Fruit fly (Drosophila melanogaster) whole organism, embryonic: Measurements from ENCODE around the gene MBD-like.

Experiments
- Antp ChIP-seq: fragments of 200-800 bp; sonication (Bioruptor generic); optimal IDR thresholded peaks from 3 replicates; lab custom pipeline; 2016; ENCODE audit warnings: missing biosample characterization, missing genetic modification characterization
- B-H2 ChIP-seq: fragments of 200-800 bp; sonication (Bioruptor generic); optimal IDR thresholded peaks from 2 replicates; lab custom pipeline; 2018; ENCODE audit warnings: missing biosample characterization, mild to moderate bottlenecking, missing genetic modification characterization
- BEAF-32 ChIP-seq: fragments of 200-800 bp; sonication (Bioruptor generic); optimal IDR thresholded peaks from 3 replicates; lab custom pipeline; 2017; ENCODE audit warnings: missing biosample characterization, missing genetic modification characterization, mild to moderate bottlenecking, moderate library complexity, missing genetic modification reagents
- CG10147 ChIP-seq: fragments of 200-800 bp; sonication (Bioruptor generic); optimal IDR thresholded peaks from 2 replicates; lab custom pipeline; 2019; ENCODE audit warnings: missing biosample characterization, mild to moderate bottlenecking, missing genetic modification characterization, moderate library complexity
- CG10267 ChIP-seq: fragments of 200-800 bp; sonication (Bioruptor generic); optimal IDR thresholded peaks from 2 replicates; lab custom pipeline; 2018; ENCODE audit warnings: missing biosample characterization, mild to moderate bottlenecking, missing genetic modification characterization, moderate library complexity
- CG10366 ChIP-seq: fragments of 200-800 bp; sonication (Bioruptor generic); IDR thresholded peaks from 2 replicates; pipeline ENCODE4 v1.3.6; 2022; ENCODE audit warnings: missing biosample characterization, missing genetic modification characterization
- CG10654 ChIP-seq: fragments of 200-800 bp; sonication (Bioruptor generic); optimal IDR thresholded peaks from 2 replicates; lab custom pipeline; 2016; ENCODE audit warnings: missing biosample characterization, missing genetic modification characterization
- CG11695 ChIP-seq: fragments of 200-800 bp; sonication (Bioruptor generic); IDR thresholded peaks from 3 replicates; pipeline ENCODE4 v1.3.6; 2022; ENCODE audit warnings: missing biosample characterization, missing genetic modification characterization
- CG13624 ChIP-seq: fragments of 200-800 bp; sonication (Bioruptor generic); optimal IDR thresholded peaks from 2 replicates; lab custom pipeline; 2016; ENCODE audit warnings: missing biosample characterization, missing genetic modification characterization
- CG15479 ChIP-seq: fragments of 200-800 bp; sonication (Bioruptor generic); optimal IDR thresholded peaks from 3 replicates; lab custom pipeline; 2019; ENCODE audit warnings: missing biosample characterization, mild to moderate bottlenecking, missing genetic modification characterization, moderate library complexity
- CG17361 ChIP-seq: fragments of 200-800 bp; sonication (Bioruptor generic); IDR thresholded peaks from 3 replicates; pipeline ENCODE4 v1.3.6; 2022; ENCODE audit warnings: missing biosample characterization, missing genetic modification characterization
- CG18262 ChIP-seq: fragments of 200-800 bp; optimal IDR thresholded peaks from 3 replicates; lab custom pipeline; 2019; ENCODE audit warnings: missing biosample characterization, mild to moderate bottlenecking, missing genetic modification characterization, moderate library complexity
- CG2712 ChIP-seq: fragments of 200-800 bp; optimal IDR thresholded peaks from 3 replicates; lab custom pipeline; 2019; ENCODE audit warnings: missing biosample characterization, mild to moderate bottlenecking, missing genetic modification characterization, moderate library complexity
- CG30403 ChIP-seq: fragments of 200-800 bp; sonication (Bioruptor generic); optimal IDR thresholded peaks from 3 replicates; lab custom pipeline; 2016; ENCODE audit warnings: missing biosample characterization, missing genetic modification characterization
- CG34224 ChIP-seq: fragments of 200-800 bp; sonication (Bioruptor generic); IDR thresholded peaks from 3 replicates; pipeline ENCODE4 v1.3.6; 2022; ENCODE audit warnings: missing biosample characterization, missing genetic modification characterization; ENCODE audit not compliant: partially characterized antibody
- CG4617 ChIP-seq: fragments of 200-800 bp; sonication (Bioruptor generic); optimal IDR thresholded peaks from 3 replicates; lab custom pipeline; 2016; ENCODE audit warnings: missing biosample characterization, missing genetic modification characterization, borderline replicate concordance
- CG6254 ChIP-seq: fragments of 200-800 bp; sonication (Bioruptor generic); optimal IDR thresholded peaks from 3 replicates; lab custom pipeline; 2017; ENCODE audit warnings: mild to moderate bottlenecking, missing biosample characterization, missing genetic modification reagents, missing genetic modification characterization
- CG6765 ChIP-seq: fragments of 200-800 bp; sonication (Bioruptor generic); optimal IDR thresholded peaks from 3 replicates; lab custom pipeline; 2017; ENCODE audit warnings: missing biosample characterization, mild to moderate bottlenecking, missing genetic modification characterization
- CG6854 ChIP-seq: fragments of 200-800 bp; sonication (Bioruptor generic); optimal IDR thresholded peaks from 3 replicates; lab custom pipeline; 2017; ENCODE audit warnings: missing biosample characterization, mild to moderate bottlenecking, missing genetic modification characterization
- CG7839 ChIP-seq: fragments of 200-800 bp; sonication (Bioruptor generic); optimal IDR thresholded peaks from 3 replicates; lab custom pipeline; 2018; ENCODE audit warnings: missing biosample characterization, mild to moderate bottlenecking, missing genetic modification characterization, moderate library complexity
- CG8290 ChIP-seq, 3 experiments: fragments of 200-800 bp; sonication (Bioruptor generic); optimal IDR thresholded peaks; 2 replicates each; lab custom pipeline; 2016 to 2019; ENCODE audit warnings: missing biosample characterization in 3 of 3, missing genetic modification characterization in 3 of 3, mild to moderate bottlenecking in 2 of 3, moderate library complexity in 1 of 3
- CG8765 ChIP-seq: fragments of 200-800 bp; sonication (Bioruptor generic); IDR thresholded peaks from 2 replicates; pipeline ENCODE4 v1.3.6; 2022; ENCODE audit warnings: missing biosample characterization, missing genetic modification characterization
- Dref ChIP-seq: fragments of 200-800 bp; sonication (Bioruptor generic); IDR thresholded peaks from 2 replicates; pipeline ENCODE4 v1.3.6; 2022; ENCODE audit warnings: missing biosample characterization, missing genetic modification characterization
- Gug ChIP-seq: fragments of 200-800 bp; sonication (Bioruptor generic); IDR thresholded peaks from 4 replicates; pipeline ENCODE4 v1.3.6; 2022; ENCODE audit warnings: missing biosample characterization, missing genetic modification characterization
- Max ChIP-seq: fragments of 200-800 bp; sonication (Bioruptor generic); optimal IDR thresholded peaks from 2 replicates; lab custom pipeline; 2016; ENCODE audit warnings: missing biosample characterization, mild to moderate bottlenecking, missing genetic modification characterization
- Nf-YC ChIP-seq: fragments of 200-800 bp; optimal IDR thresholded peaks from 3 replicates; lab custom pipeline; 2019; ENCODE audit warnings: missing biosample characterization, mild to moderate bottlenecking, missing genetic modification characterization, moderate library complexity
- PHDP ChIP-seq: fragments of 200-800 bp; sonication (Bioruptor generic); optimal IDR thresholded peaks from 3 replicates; lab custom pipeline; 2018; ENCODE audit warnings: missing biosample characterization, mild to moderate bottlenecking, missing genetic modification characterization, moderate library complexity
- Ssrp ChIP-seq: fragments of 200-800 bp; sonication (Bioruptor generic); optimal IDR thresholded peaks from 2 replicates; lab custom pipeline; 2018; ENCODE audit warnings: missing biosample characterization, mild to moderate bottlenecking, missing genetic modification characterization, moderate library complexity
- ato ChIP-seq: fragments of 200-800 bp; sonication (Bioruptor generic); IDR thresholded peaks from 2 replicates; pipeline ENCODE4 v1.3.6; 2022; ENCODE audit warnings: missing biosample characterization, missing genetic modification characterization; ENCODE audit not compliant: partially characterized antibody
- bigmax ChIP-seq: fragments of 200-800 bp; sonication (Bioruptor generic); optimal IDR thresholded peaks from 2 replicates; lab custom pipeline; 2018; ENCODE audit warnings: missing biosample characterization, mild to moderate bottlenecking, missing genetic modification characterization
- cas ChIP-seq: fragments of 200-800 bp; sonication (Bioruptor generic); IDR thresholded peaks from 2 replicates; pipeline ENCODE4 v1.3.6; 2022; ENCODE audit warnings: missing biosample characterization, missing genetic modification characterization
- da ChIP-seq: fragments of 200-800 bp; sonication (Bioruptor generic); optimal IDR thresholded peaks from 2 replicates; lab custom pipeline; 2016; ENCODE audit warnings: missing biosample characterization, missing genetic modification characterization
- dimm ChIP-seq: fragments of 200-800 bp; sonication (Bioruptor generic); IDR thresholded peaks from 2 replicates; pipeline ENCODE4 v1.3.6; 2022; ENCODE audit warnings: missing biosample characterization, missing genetic modification characterization
- en ChIP-seq: fragments of 200-800 bp; sonication (Bioruptor generic); optimal IDR thresholded peaks from 2 replicates; lab custom pipeline; 2016; ENCODE audit warnings: missing biosample characterization, missing genetic modification characterization
- ewg ChIP-seq: fragments of 200-800 bp; sonication (Bioruptor generic); optimal IDR thresholded peaks from 3 replicates; lab custom pipeline; 2017; ENCODE audit warnings: mild to moderate bottlenecking, missing biosample characterization, missing genetic modification reagents, missing genetic modification characterization
- grau ChIP-seq: fragments of 200-800 bp; optimal IDR thresholded peaks from 3 replicates; lab custom pipeline; 2019; ENCODE audit warnings: missing biosample characterization, mild to moderate bottlenecking, missing genetic modification characterization, moderate library complexity
- hth ChIP-seq: fragments of >200 bp; optimal IDR thresholded peaks from 2 replicates; lab custom pipeline; 2017; ENCODE audit warnings: inconsistent platforms
- lbe ChIP-seq: fragments of 200-800 bp; sonication (Bioruptor generic); optimal IDR thresholded peaks from 2 replicates; lab custom pipeline; 2016; ENCODE audit warnings: missing biosample characterization, mild to moderate bottlenecking, missing genetic modification characterization
- odd ChIP-seq: fragments of 200-800 bp; sonication (Bioruptor generic); optimal IDR thresholded peaks from 2 replicates; lab custom pipeline; 2017; ENCODE audit warnings: missing biosample characterization, mild to moderate bottlenecking, missing genetic modification characterization
- peb ChIP-seq: fragments of 200-800 bp; sonication (Bioruptor generic); IDR thresholded peaks from 2 replicates; pipeline ENCODE4 v1.3.6; 2022; ENCODE audit warnings: missing biosample characterization, missing genetic modification characterization
- pita ChIP-seq: fragments of 200-800 bp; sonication (Bioruptor generic); optimal IDR thresholded peaks from 2 replicates; lab custom pipeline; 2017; ENCODE audit warnings: missing biosample characterization, mild to moderate bottlenecking, missing genetic modification characterization
- ro ChIP-seq: fragments of 200-800 bp; sonication (Bioruptor generic); IDR thresholded peaks from 2 replicates; pipeline ENCODE4 v1.3.6; 2022; ENCODE audit warnings: missing biosample characterization, missing genetic modification characterization
- run ChIP-seq: fragments of 200-800 bp; sonication (Bioruptor generic); optimal IDR thresholded peaks from 3 replicates; lab custom pipeline; 2018; ENCODE audit warnings: missing biosample characterization, mild to moderate bottlenecking, missing genetic modification characterization
- salm ChIP-seq: fragments of 200-800 bp; sonication (Bioruptor generic); optimal IDR thresholded peaks from 2 replicates; lab custom pipeline; 2018; ENCODE audit warnings: missing biosample characterization, mild to moderate bottlenecking, missing genetic modification characterization
- slbo ChIP-seq: fragments of 200-800 bp; sonication (Bioruptor generic); IDR thresholded peaks from 2 replicates; pipeline ENCODE4 v1.3.6; 2022; ENCODE audit warnings: missing biosample characterization, missing genetic modification characterization
- ssp ChIP-seq: fragments of 200-800 bp; sonication (Bioruptor generic); IDR thresholded peaks from 2 replicates; pipeline ENCODE4 v1.3.6; 2022; ENCODE audit warnings: missing biosample characterization, missing genetic modification characterization
- stwl ChIP-seq: fragments of 200-800 bp; sonication (Bioruptor generic); optimal IDR thresholded peaks from 3 replicates; lab custom pipeline; 2018; ENCODE audit warnings: missing biosample characterization, mild to moderate bottlenecking, missing genetic modification characterization, moderate library complexity
- twi ChIP-seq: fragments of 200-800 bp; optimal IDR thresholded peaks from 2 replicates; lab custom pipeline; 2019; ENCODE audit warnings: missing biosample characterization, mild to moderate bottlenecking, missing genetic modification characterization, moderate library complexity
- zf30C ChIP-seq: fragments of 200-800 bp; sonication (Bioruptor generic); optimal IDR thresholded peaks from 3 replicates; lab custom pipeline; 2018; ENCODE audit warnings: missing biosample characterization, mild to moderate bottlenecking, missing genetic modification characterization
- zfh1 ChIP-seq: fragments of 200-800 bp; sonication (Bioruptor generic); IDR thresholded peaks from 3 replicates; pipeline ENCODE4 v1.3.6; 2022; ENCODE audit warnings: missing biosample characterization, missing genetic modification characterization
- zfh2 ChIP-seq: fragments of 200-800 bp; sonication (Bioruptor generic); optimal IDR thresholded peaks from 2 replicates; lab custom pipeline; 2016; ENCODE audit warnings: missing biosample characterization, missing genetic modification characterization

Gene MBD-like

dm6 chr3R:9515860-9516344 lies 43.7 kb upstream of the MBD-like start, which contains the start of the genes mRpL47, CG8176 and Kdm3 (continued):
- TF ChIP-seq CG6765 (GFP tag; lab: Kevin White, UChicago) (no peak), B-H2 (GFP tag; lab: Kevin White, UChicago) (peak; percentile 86), pita (GFP tag; lab: Kevin White, UChicago) (peak; percentile 93), ro (GFP tag; lab: Robert Waterston, UW) (no peak), Max (GFP tag; lab: Kevin White, UChicago) (peak; percentile 13), grau (peak; percentile 63), hth (lab: Kevin White, UChicago) (no peak), salm (no peak), CG11695 (no peak), Dref (GFP tag; lab: Robert Waterston, UW) (no peak), CG8290 (GFP tag; optimal IDR thresholded peaks at IDR 0.05; lab: Kevin White, UChicago) (no peak), CG8290 (tag; optimal IDR thresholded peaks at IDR 0.05; lab: Kevin White, UChicago) (peak in 1 of 2 experiments; percentile 95), CG10366 (no peak), run (no peak), dimm (GFP tag; lab: Robert Waterston, UW) (no peak), en (GFP tag; lab: Kevin White, UChicago) (peak; percentile 20), zfh1 (GFP tag; lab: Robert Waterston, UW) (no peak), CG2712 (tag; lab: Kevin White, UChicago) (peak; percentile 68), CG10147 (GFP tag; lab: Kevin White, UChicago) (peak; percentile 47), da (GFP tag; lab: Kevin White, UChicago) (peak; percentile 16), lbe (GFP tag; lab: Kevin White, UChicago) (no peak), CG13624 (peak; percentile 77), stwl (tag; lab: Kevin White, UChicago) (peak; percentile 70), CG4617 (peak; percentile 97), CG10267 (tag; lab: Kevin White, UChicago) (peak; percentile 70), zf30C (GFP tag; lab: Kevin White, UChicago) (no peak), Antp (GFP tag; lab: Kevin White, UChicago) (peak; percentile 83), PHDP (tag; lab: Kevin White, UChicago) (peak; percentile 1), Ssrp (tag; lab: Kevin White, UChicago) (peak; percentile 16), twi (peak; percentile 28), ssp (GFP tag; lab: Robert Waterston, UW) (no peak), ewg (peak; percentile 37), CG8765 (no peak), cas (GFP tag; lab: Robert Waterston, UW) (no peak), CG15479 (GFP tag; lab: Kevin White, UChicago) (no peak), Gug (GFP tag; lab: Robert Waterston, UW) (peak; percentile 81; the same call in 3 of the 4 replicates), CG7839 (tag; lab: Kevin White, UChicago) (no peak), slbo (GFP tag; lab: Robert Waterston, UW) (no peak), CG18262 (tag; lab: Kevin White, UChicago) (peak; percentile 43), bigmax (GFP tag; lab: Kevin White, UChicago) (no peak), odd (GFP tag; lab: Kevin White, UChicago) (no peak), CG6854 (GFP tag; lab: Kevin White, UChicago) (no peak), CG34224 (no peak), BEAF-32 (GFP tag; lab: Kevin White, UChicago) (peak; percentile 100), CG6254 (GFP tag; lab: Kevin White, UChicago) (no peak), CG10654 (GFP tag; lab: Kevin White, UChicago) (peak; percentile 52), ato (GFP tag; lab: Robert Waterston, UW) (no peak), CG17361 (GFP tag; lab: Robert Waterston, UW) (no peak), peb (GFP tag; lab: Robert Waterston, UW) (no peak), Nf-YC (tag; lab: Kevin White, UChicago) (peak; percentile 61), zfh2 (GFP tag; lab: Kevin White, UChicago) (peak; percentile 91), CG30403 (GFP tag; lab: Kevin White, UChicago) (peak; percentile 73)
